Fruit fly (Drosophila melanogaster) whole organism, adult: ENCODE measurements around the gene CG4073.

Experiments used
- CG14711 ChIP-seq: fragments of 200-800 bp; sonication (Bioruptor generic); optimal IDR thresholded peaks from 2 replicates; lab custom pipeline; 2018; ENCODE audit warnings: missing biosample characterization, mild to moderate bottlenecking, missing genetic modification characterization, moderate library complexity
- CG1620 ChIP-seq: fragments of 200-800 bp; sonication (Bioruptor generic); optimal IDR thresholded peaks from 2 replicates; lab custom pipeline; 2016; ENCODE audit warnings: missing biosample characterization, missing genetic modification characterization
- cnc ChIP-seq, 2 experiments: fragments of >200 bp; optimal IDR thresholded peaks; 2 replicates each; lab custom pipeline; 2017
- kay ChIP-seq: fragments of 200-800 bp; sonication (Bioruptor generic); peaks from one replicate; lab custom pipeline; 2016; ENCODE audit warnings: missing biosample characterization, missing genetic modification characterization, borderline replicate concordance

DNA sequence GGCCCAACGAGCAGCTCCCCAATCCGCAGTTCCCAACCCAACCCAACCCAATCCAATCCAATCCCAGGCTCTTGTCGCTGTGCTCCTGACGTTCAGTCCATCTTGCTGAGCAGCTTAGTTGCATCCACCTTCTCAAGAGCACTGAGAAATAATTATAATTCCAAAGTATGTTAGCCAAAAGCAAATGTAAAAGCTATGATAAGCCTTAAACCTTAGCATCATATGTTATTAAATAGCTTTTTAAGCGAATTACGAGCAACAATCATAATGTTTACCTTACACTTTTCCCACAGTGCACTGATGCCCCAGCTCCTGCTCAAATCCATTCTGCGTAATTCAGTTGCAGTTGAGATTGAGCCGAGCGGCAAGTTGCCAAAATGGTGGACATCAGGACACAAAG lies 44.6 kb upstream of the CG4073 start:
- TF ChIP-seq cnc (optimal IDR thresholded peaks at IDR 0.05; lab: Kevin White, UChicago) (no peak), CG14711 (tag; lab: Kevin White, UChicago) (no peak), kay (GFP tag; lab: Kevin White, UChicago) (no peak), CG1620 (no peak)
